Fruit fly (Drosophila melanogaster) whole organism, embryonic: Measurements from ENCODE around the gene Fancl.

ENCODE experiments used
- Antp ChIP-seq: fragments of 200-800 bp; sonication (Bioruptor generic); optimal IDR thresholded peaks from 3 replicates; lab custom pipeline; 2016; ENCODE audit warnings: missing biosample characterization, missing genetic modification characterization
- Atf-2 ChIP-seq: fragments of 200-800 bp; sonication (Bioruptor generic); optimal IDR thresholded peaks from 2 replicates; lab custom pipeline; 2016; ENCODE audit warnings: missing biosample characterization, missing genetic modification characterization
- CG11398 ChIP-seq: fragments of 200-800 bp; sonication (Bioruptor generic); optimal IDR thresholded peaks from 2 replicates; lab custom pipeline; 2016; ENCODE audit warnings: missing biosample characterization, missing genetic modification characterization
- CG12659 ChIP-seq: fragments of 200-800 bp; sonication (Bioruptor generic); optimal IDR thresholded peaks from 3 replicates; lab custom pipeline; 2017; ENCODE audit warnings: mild to moderate bottlenecking, missing biosample characterization, missing genetic modification reagents, missing genetic modification characterization
- CG1529 ChIP-seq: fragments of 200-800 bp; sonication (Bioruptor generic); optimal IDR thresholded peaks from 3 replicates; lab custom pipeline; 2018; ENCODE audit warnings: missing biosample characterization, missing genetic modification characterization
- CG15601 ChIP-seq: fragments of 200-800 bp; sonication (Bioruptor generic); optimal IDR thresholded peaks from 3 replicates; lab custom pipeline; 2019; ENCODE audit warnings: missing biosample characterization, mild to moderate bottlenecking, missing genetic modification characterization, moderate library complexity
- CG17328 ChIP-seq: fragments of 200-800 bp; sonication (Bioruptor generic); IDR thresholded peaks from 2 replicates; pipeline ENCODE4 v1.3.6; 2022; ENCODE audit warnings: missing biosample characterization, missing genetic modification characterization
- CG17359 ChIP-seq: fragments of 200-800 bp; sonication (Bioruptor generic); optimal IDR thresholded peaks from 3 replicates; lab custom pipeline; 2018; ENCODE audit warnings: missing biosample characterization, mild to moderate bottlenecking, missing genetic modification characterization, moderate library complexity
- CG1832 ChIP-seq: fragments of 200-800 bp; sonication (Bioruptor generic); optimal IDR thresholded peaks from 2 replicates; lab custom pipeline; 2017; ENCODE audit warnings: missing biosample characterization, mild to moderate bottlenecking, missing genetic modification characterization, inconsistent platforms
- CG2199 ChIP-seq: fragments of 200-800 bp; sonication (Bioruptor generic); IDR thresholded peaks from 3 replicates; pipeline ENCODE4 v1.3.6; 2022; ENCODE audit warnings: missing biosample characterization, missing genetic modification characterization
- CG2678 ChIP-seq: fragments of 200-800 bp; sonication (Bioruptor generic); optimal IDR thresholded peaks from 3 replicates; lab custom pipeline; 2019; ENCODE audit warnings: missing biosample characterization, mild to moderate bottlenecking, missing genetic modification characterization, moderate library complexity
- CG3281 ChIP-seq: fragments of 200-800 bp; sonication (Bioruptor generic); optimal IDR thresholded peaks from 3 replicates; lab custom pipeline; 2017; ENCODE audit warnings: missing biosample characterization, mild to moderate bottlenecking, missing genetic modification characterization
- CG34224 ChIP-seq: fragments of 200-800 bp; sonication (Bioruptor generic); IDR thresholded peaks from 3 replicates; pipeline ENCODE4 v1.3.6; 2022; ENCODE audit warnings: missing biosample characterization, missing genetic modification characterization; ENCODE audit not compliant: partially characterized antibody
- CG4328 ChIP-seq: fragments of 200-800 bp; sonication (Bioruptor generic); optimal IDR thresholded peaks from 3 replicates; lab custom pipeline; 2017; ENCODE audit warnings: missing biosample characterization, missing genetic modification reagents, missing genetic modification characterization
- CG4730 ChIP-seq: fragments of 200-800 bp; sonication (Bioruptor generic); IDR thresholded peaks from 2 replicates; pipeline ENCODE4 v1.3.6; 2022; ENCODE audit warnings: missing biosample characterization, missing genetic modification characterization
- CG7271 ChIP-seq: fragments of 200-800 bp; sonication (Bioruptor generic); optimal IDR thresholded peaks from 2 replicates; lab custom pipeline; 2018; ENCODE audit warnings: missing biosample characterization, mild to moderate bottlenecking, missing genetic modification characterization, moderate library complexity
- CG8359 ChIP-seq: fragments of 200-800 bp; sonication (Bioruptor generic); optimal IDR thresholded peaks from 2 replicates; lab custom pipeline; 2017; ENCODE audit warnings: missing biosample characterization, mild to moderate bottlenecking, missing genetic modification characterization, borderline replicate concordance
- CG8765 ChIP-seq: fragments of 200-800 bp; sonication (Bioruptor generic); IDR thresholded peaks from 2 replicates; pipeline ENCODE4 v1.3.6; 2022; ENCODE audit warnings: missing biosample characterization, missing genetic modification characterization
- CTCF ChIP-seq: fragments of 200-800 bp; sonication (Bioruptor generic); optimal IDR thresholded peaks from 2 replicates; lab custom pipeline; 2017; ENCODE audit warnings: missing biosample characterization, mild to moderate bottlenecking, missing genetic modification characterization, moderate library complexity
- D ChIP-seq, 2 experiments: fragments of 200-800 bp in 1 of 2; fragments of >200 bp in 1 of 2; sonication (Bioruptor generic) in 1 of 2; optimal IDR thresholded peaks; 2 replicates in 1 of 2; 3 replicates in 1 of 2; lab custom pipeline; 2017; ENCODE audit warnings: mild to moderate bottlenecking in 1 of 2, missing biosample characterization in 1 of 2, missing genetic modification characterization in 1 of 2, missing genetic modification reagents in 1 of 2
- D19B ChIP-seq: fragments of 200-800 bp; sonication (Bioruptor generic); optimal IDR thresholded peaks from 2 replicates; lab custom pipeline; 2017; ENCODE audit warnings: missing biosample characterization, mild to moderate bottlenecking, missing genetic modification characterization
- Eip74EF ChIP-seq, 2 experiments: fragments of 200-800 bp in 1 of 2; fragments of >200 bp in 1 of 2; sonication (Bioruptor generic) in 1 of 2; optimal IDR thresholded peaks; 2 replicates each; lab custom pipeline; 2017 to 2019; ENCODE audit warnings: missing biosample characterization in 2 of 2, missing genetic modification characterization in 2 of 2, mild to moderate bottlenecking in 1 of 2, moderate library complexity in 1 of 2
- Gsc ChIP-seq: fragments of 200-800 bp; sonication (Bioruptor generic); IDR thresholded peaks from 2 replicates; pipeline ENCODE4 v1.3.6; 2022; ENCODE audit warnings: missing biosample characterization, missing genetic modification characterization
- Hr78 ChIP-seq, 2 experiments: fragments of 200-800 bp in 1 of 2; fragments of >200 bp in 1 of 2; sonication (Bioruptor generic) in 1 of 2; optimal IDR thresholded peaks; 2 replicates each; lab custom pipeline; 2017 to 2019; ENCODE audit warnings: missing biosample characterization in 2 of 2, missing genetic modification characterization in 2 of 2, mild to moderate bottlenecking in 1 of 2, moderate library complexity in 1 of 2
- Jarid2 ChIP-seq: fragments of 200-800 bp; sonication (Bioruptor generic); optimal IDR thresholded peaks from 3 replicates; lab custom pipeline; 2017; ENCODE audit warnings: mild to moderate bottlenecking, missing biosample characterization, missing genetic modification reagents, missing genetic modification characterization
- Lim3 ChIP-seq: fragments of 200-800 bp; sonication (Bioruptor generic); IDR thresholded peaks from 2 replicates; pipeline ENCODE4 v1.3.6; 2022; ENCODE audit warnings: missing biosample characterization, missing genetic modification characterization
- Max ChIP-seq: fragments of 200-800 bp; sonication (Bioruptor generic); optimal IDR thresholded peaks from 2 replicates; lab custom pipeline; 2016; ENCODE audit warnings: missing biosample characterization, mild to moderate bottlenecking, missing genetic modification characterization
- Nf-YC ChIP-seq: fragments of 200-800 bp; optimal IDR thresholded peaks from 3 replicates; lab custom pipeline; 2019; ENCODE audit warnings: missing biosample characterization, mild to moderate bottlenecking, missing genetic modification characterization, moderate library complexity
- Optix ChIP-seq: fragments of 200-800 bp; sonication (Bioruptor generic); IDR thresholded peaks from 3 replicates; pipeline ENCODE4 v1.3.6; 2022; ENCODE audit warnings: missing biosample characterization, missing genetic modification characterization
- YL-1 ChIP-seq: fragments of 200-800 bp; sonication (Bioruptor generic); optimal IDR thresholded peaks from 3 replicates; lab custom pipeline; 2017; ENCODE audit warnings: missing biosample characterization, mild to moderate bottlenecking, missing genetic modification characterization
- ato ChIP-seq: fragments of 200-800 bp; sonication (Bioruptor generic); IDR thresholded peaks from 2 replicates; pipeline ENCODE4 v1.3.6; 2022; ENCODE audit warnings: missing biosample characterization, missing genetic modification characterization; ENCODE audit not compliant: partially characterized antibody
- bigmax ChIP-seq: fragments of 200-800 bp; sonication (Bioruptor generic); optimal IDR thresholded peaks from 2 replicates; lab custom pipeline; 2018; ENCODE audit warnings: missing biosample characterization, mild to moderate bottlenecking, missing genetic modification characterization
- bowl ChIP-seq: fragments of 200-800 bp; sonication (Bioruptor generic); IDR thresholded peaks from 2 replicates; pipeline ENCODE4 v1.3.6; 2022; ENCODE audit warnings: missing biosample characterization, missing genetic modification characterization
- cg ChIP-seq: fragments of 200-800 bp; sonication (Bioruptor generic); optimal IDR thresholded peaks from 3 replicates; lab custom pipeline; 2019; ENCODE audit warnings: missing biosample characterization, mild to moderate bottlenecking, missing genetic modification characterization, moderate library complexity
- chif ChIP-seq, 2 experiments: fragments of 200-800 bp; sonication (Bioruptor generic); optimal IDR thresholded peaks; 3 replicates each; lab custom pipeline; 2016; ENCODE audit warnings: missing biosample characterization in 2 of 2, missing genetic modification characterization in 2 of 2
- ci ChIP-seq: fragments of 200-800 bp; sonication (Bioruptor generic); IDR thresholded peaks from 3 replicates; pipeline ENCODE4 v1.3.6; 2022; ENCODE audit warnings: missing biosample characterization, missing genetic modification characterization
- dan ChIP-seq: fragments of 200-800 bp; sonication (Bioruptor generic); IDR thresholded peaks from 2 replicates; pipeline ENCODE4 v1.3.6; 2022; ENCODE audit warnings: missing biosample characterization, missing genetic modification characterization
- dimm ChIP-seq: fragments of 200-800 bp; sonication (Bioruptor generic); IDR thresholded peaks from 2 replicates; pipeline ENCODE4 v1.3.6; 2022; ENCODE audit warnings: missing biosample characterization, missing genetic modification characterization
- dm ChIP-seq: fragments of 200-800 bp; sonication (Bioruptor generic); optimal IDR thresholded peaks from 3 replicates; lab custom pipeline; 2016; ENCODE audit warnings: missing biosample characterization, missing genetic modification characterization
- dpn ChIP-seq, 2 experiments: fragments of 200-800 bp; sonication (Bioruptor generic); optimal IDR thresholded peaks; 3 replicates each; lab custom pipeline; 2016; ENCODE audit warnings: missing biosample characterization in 2 of 2, missing genetic modification characterization in 2 of 2
- gfzf ChIP-seq: fragments of 200-800 bp; sonication (Bioruptor generic); optimal IDR thresholded peaks from 2 replicates; lab custom pipeline; 2016; ENCODE audit warnings: missing biosample characterization, mild to moderate bottlenecking, missing genetic modification characterization, moderate library complexity
- hbn ChIP-seq: fragments of 200-800 bp; sonication (Bioruptor generic); IDR thresholded peaks from 2 replicates; pipeline ENCODE4 v1.3.6; 2022; ENCODE audit warnings: missing biosample characterization, missing genetic modification characterization; ENCODE audit not compliant: partially characterized antibody
- insv ChIP-seq, 2 experiments: fragments of 200-800 bp; sonication (Bioruptor generic); optimal IDR thresholded peaks; 3 replicates each; lab custom pipeline; 2016 to 2018; ENCODE audit warnings: missing biosample characterization in 2 of 2, missing genetic modification characterization in 2 of 2
- pho ChIP-seq: fragments of 200-800 bp; sonication (Bioruptor generic); optimal IDR thresholded peaks from 2 replicates; lab custom pipeline; 2016; ENCODE audit warnings: missing biosample characterization, missing genetic modification characterization
- prd ChIP-seq, 3 experiments: fragments of >200 bp in 2 of 3; fragments of 200-800 bp in 1 of 3; sonication (Bioruptor generic) in 1 of 3; optimal IDR thresholded peaks in 2 of 3; IDR thresholded peaks in 1 of 3; 2 replicates in 2 of 3; 3 replicates in 1 of 3; pipeline versions ENCODE4 v1.3.6 to Lab custom; 2017 to 2022; ENCODE audit warnings: missing biosample characterization in 1 of 3, missing genetic modification characterization in 1 of 3
- sug ChIP-seq: fragments of 200-800 bp; optimal IDR thresholded peaks from 2 replicates; lab custom pipeline; 2019; ENCODE audit warnings: missing biosample characterization, mild to moderate bottlenecking, missing genetic modification characterization, moderate library complexity
- wor ChIP-seq: fragments of 200-800 bp; sonication (Bioruptor generic); IDR thresholded peaks from 2 replicates; pipeline ENCODE4 v1.3.6; 2022; ENCODE audit warnings: missing biosample characterization, missing genetic modification characterization

Gene Fancl

dm6 chr3R:10042664-10043372 is 9.9 kb downstream of the Fancl start, which contains the start of the genes Mical and CG3909 (continued):
- TF ChIP-seq Hr78 (GFP tag; optimal IDR thresholded peaks at IDR 0.05; lab: Kevin White, UChicago) (peak in 1 of 2 experiments; percentile 59), ci (GFP tag; lab: Robert Waterston, UW) (peak; percentile 70), D (optimal IDR thresholded peaks at IDR 0.05; lab: Kevin White, UChicago) (no peak), D (GFP tag; optimal IDR thresholded peaks at IDR 0.05; lab: Kevin White, UChicago) (peak; percentile 59), CG12659 (peak; percentile 93), D19B (GFP tag; lab: Kevin White, UChicago) (peak; percentile 45), dpn (GFP tag; optimal IDR thresholded peaks at IDR 0.05; lab: Kevin White, UChicago) (peak; percentile 55 to 87), Optix (GFP tag; lab: Robert Waterston, UW) (0 out of 3 replicates have a peak, but pooled peaks have one; percentile 7), bigmax (GFP tag; lab: Kevin White, UChicago) (no peak), CG15601 (tag; lab: Kevin White, UChicago) (peak; percentile 85), Antp (GFP tag; lab: Kevin White, UChicago) (peak; percentile 31), CG1832 (GFP tag; lab: Kevin White, UChicago) (no peak), CG8765 (GFP tag; lab: Robert Waterston, UW) (peak; percentile 65; the same call in 1 of the 2 replicates), Nf-YC (tag; lab: Kevin White, UChicago) (peak; percentile 86), CG4730 (GFP tag; lab: Robert Waterston, UW) (peak; percentile 89), CG4328 (GFP tag; lab: Kevin White, UChicago) (peak; percentile 69), CG7271 (tag; lab: Kevin White, UChicago) (peak; percentile 9), hbn (GFP tag; lab: Robert Waterston, UW) (peak; percentile 21; the same call in 1 of the 2 replicates), ato (peak; percentile 70), Jarid2 (GFP tag; lab: Kevin White, UChicago) (peak; percentile 93), gfzf (GFP tag; lab: Kevin White, UChicago) (peak; percentile 81), dan (GFP tag; lab: Robert Waterston, UW) (no peak), Eip74EF (GFP tag; optimal IDR thresholded peaks at IDR 0.05; lab: Kevin White, UChicago) (peak in 1 of 2 experiments; percentile 66), CG2678 (tag; lab: Kevin White, UChicago) (peak; percentile 92), Max (GFP tag; lab: Kevin White, UChicago) (peak; percentile 31), Atf-2 (GFP tag; lab: Kevin White, UChicago) (peak; percentile 22), insv (GFP tag; optimal IDR thresholded peaks at IDR 0.05; lab: Kevin White, UChicago) (peak in 1 of 2 experiments; percentile 46), chif (GFP tag; optimal IDR thresholded peaks at IDR 0.05; lab: Kevin White, UChicago) (peak in 1 of 2 experiments; percentile 10), Gsc (GFP tag; lab: Robert Waterston, UW) (no peak), CG11398 (GFP tag; lab: Kevin White, UChicago) (no peak), YL-1 (GFP tag; lab: Kevin White, UChicago) (peak; percentile 53), cg (peak; percentile 52), dm (GFP tag; lab: Kevin White, UChicago) (no peak), wor (GFP tag; lab: Robert Waterston, UW) (peak; percentile 60; the same call in 1 of the 2 replicates), Lim3 (GFP tag; lab: Robert Waterston, UW) (0 out of 2 replicates have a peak, but pooled peaks have one; percentile 29), CG3281 (GFP tag; lab: Kevin White, UChicago) (peak; percentile 70), dimm (GFP tag; lab: Robert Waterston, UW) (peak; percentile 77), prd (optimal IDR thresholded peaks at IDR 0.05; lab: Kevin White, UChicago) (no peak), prd (GFP tag; IDR thresholded peaks at IDR 0.05; lab: Robert Waterston, UW) (peak; percentile 91), sug (tag; lab: Kevin White, UChicago) (peak; percentile 87), CG8359 (peak; percentile 45), CG2199 (peak; percentile 57; the same call in 1 of the 3 replicates), CG1529 (peak; percentile 15), CG17328 (peak; percentile 86), bowl (GFP tag; lab: Robert Waterston, UW) (peak; percentile 56; the same call in 1 of the 2 replicates), CTCF (GFP tag; lab: Kevin White, UChicago) (peak; percentile 33), CG17359 (tag; lab: Kevin White, UChicago) (peak; percentile 88), pho (GFP tag; lab: Kevin White, UChicago) (peak; percentile 51), CG34224 (GFP tag; lab: Robert Waterston, UW) (peak; percentile 61; the same call in 2 of the 3 replicates)
